Worm (Caenorhabditis elegans) whole organism, L4 larva: Measurements from ENCODE around the gene vha-13.
A peak's percentile ranks its signal among the peaks of the same experiment; 100 is the strongest.

Experiments
- D1046.2 ChIP-seq: fragments of 200-800 bp; sonication (Bioruptor generic); IDR thresholded peaks from 2 replicates; pipeline ENCODE4 v1.3.6; 2022; ENCODE audit warnings: missing genetic modification characterization, missing compliant biosample characterization
- F10B5.3 ChIP-seq: sonication (generic microtip); optimal IDR thresholded peaks from 2 replicates; lab custom pipeline; 2016; ENCODE audit warnings: mild to moderate bottlenecking, missing genetic modification characterization, missing compliant biosample characterization
- F49E8.2 ChIP-seq: sonication (generic microtip); optimal IDR thresholded peaks from 2 replicates; lab custom pipeline; 2016; ENCODE audit warnings: missing compliant biosample characterization, mild to moderate bottlenecking, missing genetic modification characterization, borderline replicate concordance
- T26A8.4 ChIP-seq: fragments of 200-800 bp; sonication (Bioruptor generic); IDR thresholded peaks from 2 replicates; pipeline ENCODE4 v1.3.6; 2022; ENCODE audit warnings: missing genetic modification characterization, missing compliant biosample characterization
- Y48G9A.11 ChIP-seq: fragments of 200-800 bp; sonication (Bioruptor generic); IDR thresholded peaks from 2 replicates; pipeline ENCODE4 v1.3.6; 2022; ENCODE audit warnings: missing genetic modification reagents, missing genetic modification characterization, missing compliant biosample characterization
- ZK337.2 ChIP-seq: fragments of 200-800 bp; sonication (Bioruptor generic); IDR thresholded peaks from 2 replicates; pipeline ENCODE4 v1.3.6; 2022; ENCODE audit warnings: missing genetic modification reagents, missing genetic modification characterization, missing compliant biosample characterization
- aly-2 ChIP-seq: sonication (generic microtip); optimal IDR thresholded peaks from 2 replicates; lab custom pipeline; 2018; ENCODE audit warnings: missing biosample characterization, missing genetic modification characterization
- ama-1 ChIP-seq: fragments of 150-350 bp; optimal IDR thresholded peaks from 2 replicates; lab custom pipeline; 2014; ENCODE audit warnings: inconsistent platforms, mixed read lengths
- ceh-62 ChIP-seq: sonication (generic microtip); optimal IDR thresholded peaks from 2 replicates; lab custom pipeline; 2017; ENCODE audit warnings: missing biosample characterization, missing genetic modification characterization
- ces-1 ChIP-seq: fragments of 150-350 bp; sonication (generic microtip); optimal IDR thresholded peaks from 4 replicates; lab custom pipeline; 2014; ENCODE audit warnings: missing biosample characterization, missing genetic modification reagents, missing genetic modification characterization
- ctbp-1 ChIP-seq: fragments of 200-800 bp; sonication (Bioruptor generic); IDR thresholded peaks from 2 replicates; pipeline ENCODE4 v1.3.6; 2022; ENCODE audit warnings: missing genetic modification reagents, missing genetic modification characterization, missing compliant biosample characterization
- daf-12 ChIP-seq: fragments of 150-350 bp; optimal IDR thresholded peaks from 2 replicates; lab custom pipeline; 2014; ENCODE audit warnings: missing biosample characterization, missing genetic modification reagents, missing genetic modification characterization
- daf-19 ChIP-seq: fragments of 200-800 bp; sonication (Bioruptor generic); conservative IDR thresholded peaks from 2 replicates; pipeline ENCODE4 v1.3.6; 2022; ENCODE audit warnings: missing genetic modification characterization, missing compliant biosample characterization
- daf-8 ChIP-seq: fragments of 200-800 bp; sonication (Bioruptor generic); IDR thresholded peaks from 2 replicates; pipeline ENCODE4 v1.3.6; 2022; ENCODE audit warnings: missing genetic modification characterization, missing compliant biosample characterization
- dmd-8 ChIP-seq: fragments of 200-800 bp; sonication (Bioruptor generic); IDR thresholded peaks from 2 replicates; pipeline ENCODE4 v1.3.6; 2022; ENCODE audit warnings: missing genetic modification characterization, missing compliant biosample characterization
- dpl-1 ChIP-seq: fragments of 150-350 bp; optimal IDR thresholded peaks from 2 replicates; lab custom pipeline; 2014; ENCODE audit warnings: missing biosample characterization, missing genetic modification reagents, missing genetic modification characterization
- duxl-1 ChIP-seq: sonication (generic microtip); optimal IDR thresholded peaks from 2 replicates; lab custom pipeline; 2016; ENCODE audit warnings: mild to moderate bottlenecking, missing genetic modification characterization, moderate library complexity, missing compliant biosample characterization; ENCODE audit not compliant: poor library complexity
- dve-1 ChIP-seq: sonication (generic microtip); optimal IDR thresholded peaks from 2 replicates; lab custom pipeline; 2017; ENCODE audit warnings: antibody characterized with exemption, mild to moderate bottlenecking, missing genetic modification characterization, missing compliant biosample characterization; ENCODE audit not compliant: insufficient read depth
- egl-27 ChIP-seq: sonication (generic microtip); optimal IDR thresholded peaks from 3 replicates; lab custom pipeline; 2017; ENCODE audit warnings: missing biosample characterization, missing genetic modification reagents, missing genetic modification characterization
- egl-43 ChIP-seq: fragments of 200-800 bp; sonication (Bioruptor generic); IDR thresholded peaks from 2 replicates; pipeline ENCODE4 v1.3.6; 2022; ENCODE audit warnings: missing genetic modification reagents, missing genetic modification characterization, missing compliant biosample characterization
- hif-1 ChIP-seq, 2 experiments: sonication (generic microtip); optimal IDR thresholded peaks; 2 replicates each; lab custom pipeline; 2016 to 2017; ENCODE audit warnings: missing compliant biosample characterization in 2 of 2, missing genetic modification characterization in 2 of 2, missing genetic modification reagents in 2 of 2, missing genotype in 2 of 2, mild to moderate bottlenecking in 1 of 2
- hlh-30 ChIP-seq: sonication (generic microtip); optimal IDR thresholded peaks from 2 replicates; lab custom pipeline; 2017; ENCODE audit warnings: antibody characterized with exemption, mild to moderate bottlenecking, missing genetic modification characterization, missing compliant biosample characterization; ENCODE audit not compliant: insufficient read depth
- hmg-1.1 ChIP-seq: fragments of 200-800 bp; sonication (Bioruptor generic); IDR thresholded peaks from 2 replicates; pipeline ENCODE4 v1.3.6; 2022; ENCODE audit warnings: missing genetic modification reagents, missing genetic modification characterization, missing compliant biosample characterization
- lim-7 ChIP-seq: fragments of 200-800 bp; sonication (Bioruptor generic); IDR thresholded peaks from 2 replicates; pipeline ENCODE4 v1.3.6; 2022; ENCODE audit warnings: missing genetic modification characterization, missing compliant biosample characterization
- lin-13 ChIP-seq: fragments of 150-350 bp; optimal IDR thresholded peaks from 2 replicates; lab custom pipeline; 2014; ENCODE audit warnings: missing biosample characterization, missing genetic modification reagents, missing genetic modification characterization
- lin-39 ChIP-seq: fragments of 150-350 bp; optimal IDR thresholded peaks from 2 replicates; lab custom pipeline; 2014; ENCODE audit warnings: missing biosample characterization, missing genetic modification reagents, missing genetic modification characterization
- lir-3 ChIP-seq: sonication (generic microtip); optimal IDR thresholded peaks from 2 replicates; lab custom pipeline; 2016; ENCODE audit warnings: mild to moderate bottlenecking, missing genetic modification characterization, missing compliant biosample characterization
- lsy-2 ChIP-seq, 2 experiments: fragments of 150-350 bp in 1 of 2; sonication (generic microtip) in 1 of 2; optimal IDR thresholded peaks; 2 replicates each; lab custom pipeline; 2014 to 2017; ENCODE audit warnings: missing biosample characterization in 2 of 2, missing genetic modification characterization in 2 of 2
- madf-5 ChIP-seq, 2 experiments: fragments of 200-800 bp; sonication (Bioruptor generic); IDR thresholded peaks; 2 replicates each; pipeline ENCODE4 v1.3.6; 2022; ENCODE audit warnings: missing compliant biosample characterization in 2 of 2, missing genetic modification characterization in 2 of 2
- mxl-2 ChIP-seq: fragments of 200-800 bp; sonication (Bioruptor generic); conservative IDR thresholded peaks from 2 replicates; pipeline ENCODE4 v1.3.6; 2022; ENCODE audit warnings: missing genetic modification reagents, missing genetic modification characterization, missing compliant biosample characterization
- mxl-3 ChIP-seq: fragments of 200-800 bp; sonication (Bioruptor generic); optimal IDR thresholded peaks from 2 replicates; lab custom pipeline; 2018; ENCODE audit warnings: mild to moderate bottlenecking, missing genetic modification characterization, missing compliant biosample characterization
- nhr-10 ChIP-seq: fragments of 150-350 bp; optimal IDR thresholded peaks from 2 replicates; lab custom pipeline; 2014; ENCODE audit warnings: missing biosample characterization, missing genetic modification characterization
- nhr-102 ChIP-seq: sonication (generic microtip); optimal IDR thresholded peaks from 2 replicates; lab custom pipeline; 2016; ENCODE audit warnings: mild to moderate bottlenecking, missing genetic modification characterization, moderate library complexity, missing compliant biosample characterization
- nhr-41 ChIP-seq: fragments of 200-800 bp; sonication (Bioruptor generic); IDR thresholded peaks from 2 replicates; pipeline ENCODE4 v1.3.6; 2022; ENCODE audit warnings: missing genetic modification reagents, missing genetic modification characterization, missing compliant biosample characterization
- nhr-42 ChIP-seq: fragments of 200-800 bp; sonication (Bioruptor generic); IDR thresholded peaks from 2 replicates; pipeline ENCODE4 v1.3.6; 2022; ENCODE audit warnings: missing genetic modification characterization, missing compliant biosample characterization
- nhr-48 ChIP-seq: sonication (generic microtip); optimal IDR thresholded peaks from 2 replicates; lab custom pipeline; 2016; ENCODE audit warnings: mild to moderate bottlenecking, missing genetic modification characterization, missing compliant biosample characterization
- nhr-6 ChIP-seq: fragments of 150-350 bp; optimal IDR thresholded peaks from 2 replicates; lab custom pipeline; 2014; ENCODE audit warnings: missing biosample characterization, missing genetic modification characterization
- pha-4 ChIP-seq, 2 experiments: fragments of 150-350 bp in 1 of 2; fragments of 200-800 bp in 1 of 2; sonication (Bioruptor generic) in 1 of 2; IDR thresholded peaks in 1 of 2; optimal IDR thresholded peaks in 1 of 2; 2 replicates each; pipeline versions ENCODE4 v1.3.6 to Lab custom; 2014 to 2022; ENCODE audit warnings: missing genetic modification characterization in 2 of 2, missing genetic modification reagents in 2 of 2, missing biosample characterization in 1 of 2, missing compliant biosample characterization in 1 of 2
- php-3 ChIP-seq: fragments of 200-800 bp; sonication (Bioruptor generic); IDR thresholded peaks from 2 replicates; pipeline ENCODE4 v1.3.6; 2022; ENCODE audit warnings: missing genetic modification reagents, missing genetic modification characterization, missing compliant biosample characterization
- rbr-2 ChIP-seq: sonication (generic microtip); optimal IDR thresholded peaks from 2 replicates; lab custom pipeline; 2016; ENCODE audit warnings: missing genotype, missing genetic modification characterization, missing compliant biosample characterization
- saeg-2 ChIP-seq: fragments of 200-800 bp; sonication (Bioruptor generic); IDR thresholded peaks from 2 replicates; pipeline ENCODE4 v1.3.6; 2022; ENCODE audit warnings: missing genetic modification reagents, missing genetic modification characterization, missing compliant biosample characterization
- set-16 ChIP-seq: fragments of 200-800 bp; sonication (Bioruptor generic); IDR thresholded peaks from 2 replicates; pipeline ENCODE4 v1.3.6; 2022; ENCODE audit warnings: missing genetic modification reagents, missing genetic modification characterization, missing compliant biosample characterization
- snpc-4 ChIP-seq: fragments of 150-350 bp; optimal IDR thresholded peaks from 2 replicates; lab custom pipeline; 2014; ENCODE audit warnings: missing biosample characterization, missing genetic modification characterization
- spr-3 ChIP-seq: fragments of 200-800 bp; sonication (Bioruptor generic); optimal IDR thresholded peaks from 2 replicates; lab custom pipeline; 2018; ENCODE audit warnings: mild to moderate bottlenecking, missing genetic modification characterization, missing compliant biosample characterization
- tag-97 ChIP-seq: fragments of 200-800 bp; sonication (Bioruptor generic); IDR thresholded peaks from 2 replicates; pipeline ENCODE4 v1.3.6; 2022; ENCODE audit warnings: missing genetic modification characterization, missing compliant biosample characterization
- unc-62 ChIP-seq, 3 experiments: fragments of 150-350 bp in 1 of 3; sonication (generic microtip); optimal IDR thresholded peaks in 2 of 3; peaks in 1 of 3; 1 replicate in 1 of 3; 2 replicates in 2 of 3; lab custom pipeline; 2014 to 2017; ENCODE audit warnings: missing biosample characterization in 3 of 3, missing genetic modification characterization in 3 of 3, missing genetic modification reagents in 3 of 3, missing genotype in 1 of 3
- zfp-3 ChIP-seq: fragments of 200-800 bp; sonication (Bioruptor generic); conservative IDR thresholded peaks from 2 replicates; pipeline ENCODE4 v1.3.6; 2022; ENCODE audit warnings: missing genetic modification reagents, missing genetic modification characterization, missing compliant biosample characterization
- ztf-11 ChIP-seq: fragments of 150-350 bp; optimal IDR thresholded peaks from 2 replicates; lab custom pipeline; 2014; ENCODE audit warnings: missing biosample characterization, missing genetic modification characterization

The vha-13 gene

ce11 chrV:14364586-14365248 lies 13.2 kb downstream of the vha-13 start (continued):
- TF ChIP-seq D1046.2 (GFP tag; lab: Robert Waterston, UW) (no peak), unc-62 (GFP tag; optimal IDR thresholded peaks at IDR 0.05 in 1 of 2; lab: Kevin White, UChicago) (peak in 1 of 2 experiments; percentile 44), unc-62 (tag; optimal IDR thresholded peaks at IDR 0.05; lab: Kevin White, UChicago) (no peak), set-16 (GFP tag; lab: Robert Waterston, UW) (peak; percentile 38; the same call in 1 of the 2 replicates), nhr-41 (GFP tag; lab: Robert Waterston, UW) (no peak), nhr-10 (no peak), hmg-1.1 (GFP tag; lab: Robert Waterston, UW) (peak; percentile 62), lim-7 (GFP tag; lab: Robert Waterston, UW) (no peak), ZK337.2 (GFP tag; lab: Robert Waterston, UW) (no peak), nhr-102 (tag; lab: Kevin White, UChicago) (no peak), tag-97 (GFP tag; lab: Robert Waterston, UW) (no peak), php-3 (GFP tag; lab: Robert Waterston, UW) (no peak), rbr-2 (tag; lab: Kevin White, UChicago) (peak; percentile 26), F10B5.3 (tag; lab: Kevin White, UChicago) (no peak), aly-2 (tag; lab: Kevin White, UChicago) (no peak), ztf-11 (tag; lab: Kevin White, UChicago) (no peak), daf-19 (peak; percentile 68; the same call in 1 of the 2 replicates), mxl-2 (GFP tag; lab: Robert Waterston, UW) (no peak), dmd-8 (no peak), lsy-2 (tag; optimal IDR thresholded peaks at IDR 0.05; lab: Kevin White, UChicago) (peak; percentile 51 to 88), duxl-1 (tag; lab: Kevin White, UChicago) (peak; percentile 9), lir-3 (tag; lab: Kevin White, UChicago) (no peak), saeg-2 (GFP tag; lab: Robert Waterston, UW) (no peak), egl-43 (GFP tag; lab: Robert Waterston, UW) (no peak), zfp-3 (GFP tag; lab: Robert Waterston, UW) (0 out of 2 replicates have a peak, but pooled peaks have one; percentile 8), dve-1 (peak; percentile 7), nhr-6 (tag; lab: Kevin White, UChicago) (peak; percentile 57), snpc-4 (tag; lab: Kevin White, UChicago) (no peak), nhr-42 (GFP tag; lab: Robert Waterston, UW) (no peak), mxl-3 (peak; percentile 52), hif-1 (tag; optimal IDR thresholded peaks at IDR 0.05; lab: Kevin White, UChicago) (no peak), T26A8.4 (GFP tag; lab: Robert Waterston, UW) (peak; percentile 25; the same call in 1 of the 2 replicates), pha-4 (GFP tag; IDR thresholded peaks at IDR 0.05; lab: Robert Waterston, UW) (peak; percentile 44; the same call in 1 of the 2 replicates), pha-4 (tag; optimal IDR thresholded peaks at IDR 0.05; lab: Kevin White, UChicago) (no peak), daf-12 (tag; lab: Kevin White, UChicago) (no peak)

DNA sequence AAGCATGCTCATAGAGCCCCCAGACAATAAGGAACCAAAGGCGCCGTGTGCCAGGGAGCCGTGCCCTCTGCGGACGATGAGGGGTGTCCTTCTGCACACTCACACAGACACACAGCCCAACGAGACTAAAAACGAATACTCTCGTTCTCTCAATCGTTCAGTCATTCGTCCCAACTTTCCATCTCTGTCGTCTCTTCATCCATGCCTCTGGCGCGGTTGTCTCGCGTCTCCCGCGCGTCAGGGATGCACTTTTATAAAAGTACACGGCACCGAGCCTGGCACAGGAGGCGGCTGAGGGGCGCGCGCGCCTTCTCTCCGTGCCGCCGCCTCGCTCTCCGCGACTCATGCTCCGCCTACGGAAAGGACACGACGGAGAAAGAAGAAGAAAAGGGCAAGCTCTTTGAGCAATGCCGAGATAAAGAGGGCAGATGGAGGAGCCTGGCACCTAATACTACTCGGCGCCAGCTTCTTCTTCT lies 15.0 kb downstream of the vha-13 start:
- TF ChIP-seq egl-27 (tag; lab: Kevin White, UChicago) (peak; percentile 58), ZK337.2 (GFP tag; lab: Robert Waterston, UW) (no peak), Y48G9A.11 (GFP tag; lab: Robert Waterston, UW) (no peak), nhr-48 (tag; lab: Kevin White, UChicago) (peak; percentile 87), hlh-30 (tag; lab: Kevin White, UChicago) (peak; percentile 91), F10B5.3 (tag; lab: Kevin White, UChicago) (peak; percentile 25), ceh-62 (no peak), ctbp-1 (GFP tag; lab: Robert Waterston, UW) (peak; percentile 90), lin-13 (peak; percentile 33), madf-5 (GFP tag; IDR thresholded peaks at IDR 0.05; lab: Robert Waterston, UW) (no peak), F49E8.2 (tag; lab: Kevin White, UChicago) (no peak), lin-39 (tag; lab: Kevin White, UChicago) (no peak), nhr-102 (tag; lab: Kevin White, UChicago) (peak; percentile 63), ama-1 (lab: Kevin White, UChicago) (no peak), dpl-1 (GFP tag; lab: Kevin White, UChicago) (peak; percentile 44), daf-19 (no peak), daf-8 (no peak), spr-3 (GFP tag; lab: Kevin White, UChicago) (peak; percentile 33), ces-1 (GFP tag; lab: Kevin White, UChicago) (peak; percentile 22)
